Worm (Caenorhabditis elegans): Measurements from ENCODE around the gene srab-18.

Gene srab-18

DNA sequence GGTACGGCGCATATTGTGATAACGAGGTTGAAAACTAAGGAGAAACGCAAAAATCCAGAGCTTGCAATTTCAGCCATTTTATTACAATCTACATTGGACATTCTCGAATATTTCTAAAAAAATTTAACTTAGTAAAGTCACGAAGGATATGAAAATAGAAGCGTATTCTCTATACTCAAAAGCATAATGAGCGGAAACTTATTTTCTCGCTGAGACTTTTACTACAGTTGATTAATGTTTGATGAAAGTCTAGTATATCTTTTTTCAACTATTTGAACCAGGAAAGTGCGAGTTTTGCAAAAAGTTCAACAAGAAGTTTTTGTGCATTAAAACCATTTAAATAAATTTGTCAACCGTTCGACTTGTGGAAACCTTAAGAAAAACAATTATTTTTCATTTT lies at the start of gene srab-18:
Gene srab-18 (minus strand): TSS at position 101 of the 400 bp plus-strand sequence.
- TF ChIP-seq nhr-129 (tag; optimal IDR thresholded peaks at IDR 0.05) (no peak), Y55F3AM.14 (GFP tag; optimal IDR thresholded peaks at IDR 0.05) (no peak), crh-2 (tag; optimal IDR thresholded peaks at IDR 0.05) (no peak), elt-1 (tag; optimal IDR thresholded peaks at IDR 0.05) (no peak), C34F6.9 (tag; optimal IDR thresholded peaks at IDR 0.05) (no peak), lin-39 (tag; optimal IDR thresholded peaks at IDR 0.05) (no peak), sma-3 (GFP tag; optimal IDR thresholded peaks at IDR 0.05) (no peak), nhr-11 (tag; optimal IDR thresholded peaks at IDR 0.05) (no peak), ZK546.5 (tag; optimal IDR thresholded peaks at IDR 0.05) (no peak), unc-55 (GFP tag; optimal IDR thresholded peaks at IDR 0.05) (no peak), mdl-1 (tag; optimal IDR thresholded peaks at IDR 0.05) (no peak), mab-5 (tag; optimal IDR thresholded peaks at IDR 0.05) (no peak), unc-39 (tag; optimal IDR thresholded peaks at IDR 0.05) (no peak), egl-27 (tag; optimal IDR thresholded peaks at IDR 0.05) (no peak), ceh-82 (tag; optimal IDR thresholded peaks at IDR 0.05) (no peak), ztf-4 (tag; optimal IDR thresholded peaks at IDR 0.05) (no peak), nhr-21 (tag; optimal IDR thresholded peaks at IDR 0.05) (no peak), R02D3.7 (tag; optimal IDR thresholded peaks at IDR 0.05) (no peak), ztf-11 (tag; optimal IDR thresholded peaks at IDR 0.05) (no peak)

ce11 chrV:9918410-9918809 lies 47.2 kb upstream of the srab-18 start, which contains the start of gene C50H2.5:
Gene C50H2.5, plus strand, starts transcription at chrV:9918710.
- TF ChIP-seq skn-1 (tag; optimal IDR thresholded peaks at IDR 0.05) (no peak), zag-1 (tag; optimal IDR thresholded peaks at IDR 0.05) (no peak), fos-1 (tag; optimal IDR thresholded peaks at IDR 0.05) (no peak), lin-39 (tag; optimal IDR thresholded peaks at IDR 0.05) (no peak), ceh-16 (tag; optimal IDR thresholded peaks at IDR 0.05) (no peak), ama-1 (optimal IDR thresholded peaks at IDR 0.05) (no peak), peb-1 (tag; optimal IDR thresholded peaks at IDR 0.05) (no peak), nhr-23 (tag; optimal IDR thresholded peaks at IDR 0.05) (no peak), R02D3.7 (tag; optimal IDR thresholded peaks at IDR 0.05) (no peak), sem-4 (tag; optimal IDR thresholded peaks at IDR 0.05) (no peak), elt-3 (tag; optimal IDR thresholded peaks at IDR 0.05) (no peak), aly-2 (tag; optimal IDR thresholded peaks at IDR 0.05) (no peak), gmeb-1 (tag; optimal IDR thresholded peaks at IDR 0.05) (no peak), lin-13 (GFP tag; optimal IDR thresholded peaks at IDR 0.05) (no peak), nhr-6 (tag; optimal IDR thresholded peaks at IDR 0.05) (no peak), mbf-1 (tag; optimal IDR thresholded peaks at IDR 0.05) (no peak), sma-9 (GFP tag; optimal IDR thresholded peaks at IDR 0.05) (no peak), sma-9 (tag; optimal IDR thresholded peaks at IDR 0.05) (no peak)

DNA sequence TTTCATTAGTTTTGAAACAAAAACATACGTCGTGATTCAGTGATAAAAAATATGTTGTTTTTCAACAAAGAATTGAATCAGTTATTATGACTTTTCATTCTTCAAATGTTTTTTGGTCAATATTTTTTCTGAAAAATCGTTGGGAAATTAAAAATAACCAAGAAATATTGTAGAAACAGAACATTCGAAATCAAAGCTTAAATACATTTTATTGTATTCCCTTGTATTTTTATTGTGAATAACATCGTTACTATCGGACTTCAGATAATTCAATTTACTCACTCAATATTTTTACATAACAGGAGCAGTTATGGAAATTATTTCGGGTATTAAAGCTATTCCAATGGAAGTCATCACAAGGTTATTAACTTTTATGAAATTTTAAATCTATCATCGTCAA lies 45.4 kb upstream of the srab-18 start, which contains the start of gene C50H2.4:
Gene C50H2.4 (plus strand): TSS at position 301 of the 400 bp plus-strand sequence.
- TF ChIP-seq C34F6.9 (tag; optimal IDR thresholded peaks at IDR 0.05) (no peak), sma-3 (GFP tag; optimal IDR thresholded peaks at IDR 0.05) (no peak), blmp-1 (tag; optimal IDR thresholded peaks at IDR 0.05; ENCODE audit: insufficient read depth) (no peak), F13H6.1 (tag; optimal IDR thresholded peaks at IDR 0.05) (no peak), nhr-12 (tag; optimal IDR thresholded peaks at IDR 0.05) (no peak), R02D3.7 (tag; optimal IDR thresholded peaks at IDR 0.05) (no peak), aly-2 (tag; optimal IDR thresholded peaks at IDR 0.05) (no peak), egl-27 (tag; optimal IDR thresholded peaks at IDR 0.05) (no peak)

DNA sequence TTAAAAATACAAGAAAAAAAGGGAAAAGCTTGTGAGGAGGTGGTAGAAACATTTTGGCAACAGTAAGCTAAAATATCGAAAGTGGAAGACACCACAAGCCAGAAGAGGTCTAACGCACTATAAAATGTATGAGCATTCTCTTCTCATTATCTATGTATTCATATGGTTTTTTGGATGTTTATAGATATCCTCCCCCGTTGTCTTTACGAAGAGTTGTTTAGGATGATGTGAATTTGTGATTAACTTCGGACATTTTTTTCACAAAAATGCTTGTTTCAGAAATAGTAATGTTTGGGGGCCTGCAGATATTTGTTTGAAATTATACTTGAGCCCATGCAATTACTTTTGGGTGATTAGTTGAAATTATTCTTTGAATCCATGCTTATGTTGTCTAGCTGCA lies 43.8 kb upstream of the srab-18 start, which contains the start of gene mec-9:
Gene mec-9 (minus strand): TSS at position 101 of the 400 bp plus-strand sequence.
- TF ChIP-seq ceh-16 (tag; optimal IDR thresholded peaks at IDR 0.05) (no peak), unc-55 (GFP tag; optimal IDR thresholded peaks at IDR 0.05) (peak; percentile 73)

DNA sequence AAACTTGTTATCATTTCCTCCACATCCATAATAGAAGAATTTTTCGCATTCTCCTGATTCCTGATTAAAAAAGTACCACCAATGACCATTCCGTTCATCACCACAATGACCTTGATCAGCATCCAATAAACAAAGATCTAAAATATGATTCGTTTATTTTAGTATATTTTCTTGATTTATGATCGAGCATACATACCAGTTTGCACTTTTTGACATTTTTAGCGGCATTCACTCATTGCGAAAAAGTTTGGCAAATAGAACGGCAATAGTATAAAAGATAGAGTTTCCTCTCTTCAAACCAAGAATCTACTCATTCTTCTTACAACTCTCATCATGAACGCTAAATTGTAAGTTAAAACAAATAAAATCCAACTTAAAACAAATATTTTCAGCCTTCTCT lies 42.6 kb upstream of the srab-18 start, which contains the start of gene fipr-10:
Gene fipr-10 (plus strand): TSS at position 301 of the 400 bp plus-strand sequence.
- TF ChIP-seq nhr-129 (tag; optimal IDR thresholded peaks at IDR 0.05) (no peak), nhr-10 (tag; optimal IDR thresholded peaks at IDR 0.05) (no peak)
